Worm (Caenorhabditis elegans): ENCODE data around the gene T26C11.4.

The T26C11.4 gene

ce11 chrX:1847685-1848084, 2.3 kb upstream of the T26C11.4 start:
- TF ChIP-seq flt-1 (GFP tag; IDR thresholded peaks at IDR 0.05) (no peak), pes-1 (GFP tag; IDR thresholded peaks at IDR 0.05) (no peak), ceh-13 (GFP tag; optimal IDR thresholded peaks at IDR 0.05) (no peak), sea-1 (GFP tag; conservative IDR thresholded peaks at IDR 0.05) (no peak), scrt-1 (GFP tag; IDR thresholded peaks at IDR 0.05) (no peak), tbx-11 (GFP tag; IDR thresholded peaks at IDR 0.05) (no peak), hmg-4 (GFP tag; optimal IDR thresholded peaks at IDR 0.05) (no peak), hmbx-1 (tag; optimal IDR thresholded peaks at IDR 0.05) (no peak), tbx-37 (GFP tag; conservative IDR thresholded peaks at IDR 0.05) (no peak), ets-7 (tag; optimal IDR thresholded peaks at IDR 0.05) (no peak), F13C5.2 (tag; optimal IDR thresholded peaks at IDR 0.05) (no peak), ama-1 (optimal IDR thresholded peaks at IDR 0.05) (no peak)

ce11 chrX:1837703-1838102, 7.6 kb downstream of the T26C11.4 start:
- TF ChIP-seq F13C5.2 (tag; optimal IDR thresholded peaks at IDR 0.05) (peak; percentile 67), pes-1 (GFP tag; IDR thresholded peaks at IDR 0.05) (peak; percentile 77), tbx-37 (GFP tag; conservative IDR thresholded peaks at IDR 0.05) (peak; percentile 81), scrt-1 (GFP tag; IDR thresholded peaks at IDR 0.05) (peak; percentile 78), B0310.2 (tag; optimal IDR thresholded peaks at IDR 0.05) (peak; percentile 42), ets-7 (tag; optimal IDR thresholded peaks at IDR 0.05) (no peak), ama-1 (optimal IDR thresholded peaks at IDR 0.05) (no peak), ceh-13 (GFP tag; optimal IDR thresholded peaks at IDR 0.05) (peak; percentile 26), ceh-36 (tag; optimal IDR thresholded peaks at IDR 0.05) (peak; percentile 55), tbx-11 (GFP tag; IDR thresholded peaks at IDR 0.05) (peak; percentile 64), hmbx-1 (tag; optimal IDR thresholded peaks at IDR 0.05) (no peak), tra-4 (tag; optimal IDR thresholded peaks at IDR 0.05) (no peak), aly-1 (tag; optimal IDR thresholded peaks at IDR 0.05) (no peak), flt-1 (GFP tag; IDR thresholded peaks at IDR 0.05) (peak; percentile 72), hnd-1 (tag; optimal IDR thresholded peaks at IDR 0.05) (peak; percentile 61), hmg-4 (GFP tag; optimal IDR thresholded peaks at IDR 0.05) (peak; percentile 57), sea-1 (GFP tag; conservative IDR thresholded peaks at IDR 0.05) (peak; percentile 75)

DNA sequence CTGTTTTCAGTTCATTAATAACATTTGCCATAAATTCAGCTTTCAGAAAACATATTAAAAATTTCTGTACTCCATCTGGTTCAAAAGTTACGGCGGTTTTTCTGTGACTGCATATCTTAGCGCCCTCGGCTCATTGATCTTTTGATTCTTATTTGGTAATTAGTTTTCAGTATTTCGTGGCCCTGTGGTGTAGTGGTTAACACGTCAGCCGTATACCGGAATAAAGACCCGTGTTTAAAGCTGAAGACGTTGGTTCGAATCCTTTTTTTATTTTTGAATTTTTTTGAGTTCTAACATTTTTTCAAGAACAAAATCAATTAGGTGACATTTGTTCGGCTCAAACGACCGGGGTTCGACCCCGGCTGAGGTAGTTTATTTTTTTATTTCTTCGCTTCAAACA, 14.9 kb downstream of the T26C11.4 start:
- TF ChIP-seq tbx-37 (GFP tag; conservative IDR thresholded peaks at IDR 0.05) (no peak), aly-1 (tag; optimal IDR thresholded peaks at IDR 0.05) (no peak), B0310.2 (tag; optimal IDR thresholded peaks at IDR 0.05) (no peak), F13C5.2 (tag; optimal IDR thresholded peaks at IDR 0.05) (no peak), tbx-11 (GFP tag; IDR thresholded peaks at IDR 0.05) (no peak), scrt-1 (GFP tag; IDR thresholded peaks at IDR 0.05) (no peak), ets-7 (tag; optimal IDR thresholded peaks at IDR 0.05) (no peak), hnd-1 (tag; optimal IDR thresholded peaks at IDR 0.05) (no peak), hmbx-1 (tag; optimal IDR thresholded peaks at IDR 0.05) (no peak), flt-1 (GFP tag; IDR thresholded peaks at IDR 0.05) (no peak), ama-1 (optimal IDR thresholded peaks at IDR 0.05) (no peak), pes-1 (GFP tag; IDR thresholded peaks at IDR 0.05) (no peak)

DNA sequence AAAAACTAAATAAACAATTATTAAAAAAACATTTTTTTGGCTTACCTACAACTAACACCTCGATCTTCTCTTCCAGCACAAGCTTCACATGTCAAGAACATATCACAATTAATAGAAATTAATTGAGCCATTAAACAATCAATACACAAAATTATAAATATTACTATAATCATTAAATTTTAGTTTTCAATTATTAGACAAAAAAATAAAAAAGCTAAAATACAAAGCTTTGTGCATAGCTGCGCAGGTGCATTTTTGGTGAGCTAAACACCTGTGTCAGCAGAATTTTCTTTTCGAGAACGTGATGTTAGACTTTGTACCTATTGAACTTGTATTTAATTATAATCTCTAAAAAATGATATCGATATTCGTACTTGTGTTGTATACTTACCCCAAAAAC, 15.4 kb downstream of the T26C11.4 start, which contains the start of gene C14E2.6:
C14E2.6 (minus strand) TSS at position 101 of the 400 bp plus-strand sequence.
- TF ChIP-seq tra-4 (tag; optimal IDR thresholded peaks at IDR 0.05) (no peak), hnd-1 (tag; optimal IDR thresholded peaks at IDR 0.05) (no peak), B0310.2 (tag; optimal IDR thresholded peaks at IDR 0.05) (no peak), ceh-13 (GFP tag; optimal IDR thresholded peaks at IDR 0.05) (no peak), tbx-11 (GFP tag; IDR thresholded peaks at IDR 0.05) (no peak), flt-1 (GFP tag; IDR thresholded peaks at IDR 0.05) (no peak), hmbx-1 (tag; optimal IDR thresholded peaks at IDR 0.05) (no peak), hmg-4 (GFP tag; optimal IDR thresholded peaks at IDR 0.05) (no peak), pes-1 (GFP tag; IDR thresholded peaks at IDR 0.05) (no peak), ama-1 (optimal IDR thresholded peaks at IDR 0.05) (no peak), tbx-37 (GFP tag; conservative IDR thresholded peaks at IDR 0.05) (no peak), F13C5.2 (tag; optimal IDR thresholded peaks at IDR 0.05) (no peak), scrt-1 (GFP tag; IDR thresholded peaks at IDR 0.05) (no peak), ceh-36 (tag; optimal IDR thresholded peaks at IDR 0.05) (no peak), ets-7 (tag; optimal IDR thresholded peaks at IDR 0.05) (no peak), sea-1 (GFP tag; conservative IDR thresholded peaks at IDR 0.05) (no peak), aly-1 (tag; optimal IDR thresholded peaks at IDR 0.05) (no peak)

ce11 chrX:1826166-1826565, 19.2 kb downstream of the T26C11.4 start, which contains the start of gene C14E2.1:
TSS of gene C14E2.1 (plus strand) at chrX:1826466.
- TF ChIP-seq ets-7 (tag; optimal IDR thresholded peaks at IDR 0.05) (no peak), ceh-13 (GFP tag; optimal IDR thresholded peaks at IDR 0.05) (no peak), tbx-37 (GFP tag; conservative IDR thresholded peaks at IDR 0.05) (no peak)

ce11 chrX:1825290-1825832, 20.0 kb downstream of the T26C11.4 start, which contains the start of gene C14E2.5:
TSS of gene C14E2.5 (minus strand) at chrX:1825340.
- TF ChIP-seq F13C5.2 (tag; optimal IDR thresholded peaks at IDR 0.05) (no peak), ceh-13 (GFP tag; optimal IDR thresholded peaks at IDR 0.05) (no peak), sea-1 (GFP tag; conservative IDR thresholded peaks at IDR 0.05) (no peak), hmbx-1 (tag; optimal IDR thresholded peaks at IDR 0.05) (no peak), ets-7 (tag; optimal IDR thresholded peaks at IDR 0.05) (no peak), scrt-1 (GFP tag; IDR thresholded peaks at IDR 0.05) (no peak), ceh-36 (tag; optimal IDR thresholded peaks at IDR 0.05) (no peak), B0310.2 (tag; optimal IDR thresholded peaks at IDR 0.05) (no peak), hnd-1 (tag; optimal IDR thresholded peaks at IDR 0.05) (no peak), pes-1 (GFP tag; IDR thresholded peaks at IDR 0.05) (no peak), tra-4 (tag; optimal IDR thresholded peaks at IDR 0.05) (no peak), hmg-4 (GFP tag; optimal IDR thresholded peaks at IDR 0.05) (no peak), ama-1 (optimal IDR thresholded peaks at IDR 0.05) (no peak), aly-1 (tag; optimal IDR thresholded peaks at IDR 0.05) (no peak), tbx-11 (GFP tag; IDR thresholded peaks at IDR 0.05) (no peak), tbx-37 (GFP tag; conservative IDR thresholded peaks at IDR 0.05) (no peak), flt-1 (GFP tag; IDR thresholded peaks at IDR 0.05) (no peak)

DNA sequence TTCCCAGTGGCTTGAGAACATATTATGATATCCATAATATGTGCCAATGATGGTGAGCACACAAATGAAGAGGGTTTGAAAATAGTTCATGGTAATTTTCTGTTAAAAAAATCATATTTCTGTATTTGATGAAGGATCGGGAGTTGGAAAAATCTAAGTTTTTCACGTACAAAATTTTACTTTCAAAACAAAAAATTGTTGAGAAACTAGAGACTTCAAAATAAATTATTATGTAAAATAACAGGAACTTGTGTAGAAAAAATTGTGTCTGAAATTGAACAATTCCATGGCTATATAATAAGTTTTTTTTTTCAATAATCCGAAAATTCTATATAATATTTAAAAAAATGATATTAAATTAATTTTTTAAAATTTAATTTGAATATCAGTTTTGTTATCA, 24.1 kb downstream of the T26C11.4 start, which contains the start of gene C14E2.4:
C14E2.4 (minus strand) TSS at position 101 of the 400 bp plus-strand sequence.
- no peak for TF ChIP-seq tbx-37 (GFP tag; conservative IDR thresholded peaks at IDR 0.05)
- no peak for TF ChIP-seq pes-1 (GFP tag; IDR thresholded peaks at IDR 0.05)
- no peak for TF ChIP-seq B0310.2 (tag; optimal IDR thresholded peaks at IDR 0.05)
- no peak for TF ChIP-seq tra-4 (tag; optimal IDR thresholded peaks at IDR 0.05)
- no peak for TF ChIP-seq hnd-1 (tag; optimal IDR thresholded peaks at IDR 0.05)
- no peak for TF ChIP-seq sea-1 (GFP tag; conservative IDR thresholded peaks at IDR 0.05)
- TF ChIP-seq hmbx-1 (tag; optimal IDR thresholded peaks at IDR 0.05), result no peak
- TF ChIP-seq ceh-36 (tag; optimal IDR thresholded peaks at IDR 0.05), result no peak
- TF ChIP-seq hmg-4 (GFP tag; optimal IDR thresholded peaks at IDR 0.05), result no peak
- no peak for TF ChIP-seq ceh-13 (GFP tag; optimal IDR thresholded peaks at IDR 0.05)
- TF ChIP-seq aly-1 (tag; optimal IDR thresholded peaks at IDR 0.05), result no peak
- no peak for TF ChIP-seq scrt-1 (GFP tag; IDR thresholded peaks at IDR 0.05)
- no peak for TF ChIP-seq F13C5.2 (tag; optimal IDR thresholded peaks at IDR 0.05)
- no peak for TF ChIP-seq ets-7 (tag; optimal IDR thresholded peaks at IDR 0.05)
- TF ChIP-seq flt-1 (GFP tag; IDR thresholded peaks at IDR 0.05), result no peak
